Fruit fly (Drosophila melanogaster) whole organism, embryonic: ENCODE measurements around the gene Sec15.
A peak's percentile ranks its signal among the peaks of the same experiment; 100 is the strongest.

Experiments
- Abd-B ChIP-seq: fragments of 200-800 bp; sonication (Bioruptor generic); optimal IDR thresholded peaks from 2 replicates; lab custom pipeline; 2018; ENCODE audit warnings: missing biosample characterization, mild to moderate bottlenecking, missing genetic modification characterization, moderate library complexity
- Ada2b ChIP-seq: fragments of 200-800 bp; sonication (Bioruptor generic); IDR thresholded peaks from 2 replicates; pipeline ENCODE4 v1.3.6; 2022; ENCODE audit warnings: missing biosample characterization, missing genetic modification characterization
- Awh ChIP-seq: fragments of 200-800 bp; sonication (Bioruptor generic); IDR thresholded peaks from 2 replicates; pipeline ENCODE4, ENCODE4 v1.3.6; 2022; ENCODE audit warnings: missing biosample characterization, missing genetic modification characterization
- Bdp1 ChIP-seq: fragments of 200-800 bp; sonication (Bioruptor generic); optimal IDR thresholded peaks from 3 replicates; lab custom pipeline; 2016; ENCODE audit warnings: missing biosample characterization, missing genetic modification characterization
- CG10959 ChIP-seq: fragments of 200-800 bp; sonication (Bioruptor generic); IDR thresholded peaks from 2 replicates; pipeline ENCODE4 v1.3.6; 2022; ENCODE audit warnings: missing biosample characterization, missing genetic modification characterization
- CG11695 ChIP-seq: fragments of 200-800 bp; sonication (Bioruptor generic); IDR thresholded peaks from 3 replicates; pipeline ENCODE4 v1.3.6; 2022; ENCODE audit warnings: missing biosample characterization, missing genetic modification characterization
- CG12391 ChIP-seq: fragments of 200-800 bp; sonication (Bioruptor generic); optimal IDR thresholded peaks from 3 replicates; lab custom pipeline; 2018; ENCODE audit warnings: missing biosample characterization, mild to moderate bottlenecking, missing genetic modification characterization, moderate library complexity
- CG12769 ChIP-seq: fragments of 200-800 bp; sonication (Bioruptor generic); optimal IDR thresholded peaks from 2 replicates; lab custom pipeline; 2019; ENCODE audit warnings: missing biosample characterization, mild to moderate bottlenecking, missing genetic modification characterization, moderate library complexity
- CG15514 ChIP-seq: fragments of 200-800 bp; sonication (Bioruptor generic); optimal IDR thresholded peaks from 3 replicates; lab custom pipeline; 2017; ENCODE audit warnings: missing biosample characterization, missing genetic modification characterization, mild to moderate bottlenecking, moderate library complexity, missing genetic modification reagents
- CG15601 ChIP-seq: fragments of 200-800 bp; sonication (Bioruptor generic); optimal IDR thresholded peaks from 3 replicates; lab custom pipeline; 2019; ENCODE audit warnings: missing biosample characterization, mild to moderate bottlenecking, missing genetic modification characterization, moderate library complexity
- CG17912 ChIP-seq: fragments of 200-800 bp; sonication (Bioruptor generic); optimal IDR thresholded peaks from 2 replicates; lab custom pipeline; 2018; ENCODE audit warnings: missing biosample characterization, mild to moderate bottlenecking, missing genetic modification characterization
- CG18476 ChIP-seq: fragments of 200-800 bp; sonication (Bioruptor generic); optimal IDR thresholded peaks from 2 replicates; lab custom pipeline; 2016; ENCODE audit warnings: missing biosample characterization, mild to moderate bottlenecking, missing genetic modification characterization
- CG18619 ChIP-seq: fragments of 200-800 bp; sonication (Bioruptor generic); optimal IDR thresholded peaks from 3 replicates; lab custom pipeline; 2017; ENCODE audit warnings: missing biosample characterization, mild to moderate bottlenecking, missing genetic modification characterization
- CG2202 ChIP-seq: fragments of 200-800 bp; sonication (Bioruptor generic); optimal IDR thresholded peaks from 2 replicates; lab custom pipeline; 2018; ENCODE audit warnings: missing biosample characterization, mild to moderate bottlenecking, missing genetic modification characterization
- CG30431 ChIP-seq: fragments of 200-800 bp; sonication (Bioruptor generic); optimal IDR thresholded peaks from 2 replicates; lab custom pipeline; 2017; ENCODE audit warnings: missing biosample characterization, missing genetic modification characterization
- CG3163 ChIP-seq: fragments of 200-800 bp; sonication (Bioruptor generic); optimal IDR thresholded peaks from 3 replicates; lab custom pipeline; 2016; ENCODE audit warnings: missing biosample characterization, missing genetic modification characterization
- CG34422 ChIP-seq: fragments of 200-800 bp; sonication (Bioruptor generic); IDR thresholded peaks from 3 replicates; pipeline ENCODE4 v1.3.6; 2022; ENCODE audit warnings: missing biosample characterization, missing genetic modification characterization
- CG3726 ChIP-seq: fragments of 200-800 bp; sonication (Bioruptor generic); IDR thresholded peaks from 3 replicates; pipeline ENCODE4, ENCODE4 v1.3.6; 2022; ENCODE audit warnings: missing biosample characterization, missing genetic modification characterization
- CG4328 ChIP-seq: fragments of 200-800 bp; sonication (Bioruptor generic); optimal IDR thresholded peaks from 3 replicates; lab custom pipeline; 2017; ENCODE audit warnings: missing biosample characterization, missing genetic modification reagents, missing genetic modification characterization
- CG5953 ChIP-seq: fragments of 200-800 bp; sonication (Bioruptor generic); IDR thresholded peaks from 2 replicates; pipeline ENCODE4 v1.3.6; 2022; ENCODE audit warnings: missing biosample characterization, missing genetic modification characterization
- CG6175 ChIP-seq: fragments of 200-800 bp; sonication (Bioruptor generic); IDR thresholded peaks from 3 replicates; pipeline ENCODE4 v1.3.6; 2022; ENCODE audit warnings: missing biosample characterization, missing genetic modification characterization
- CG7372 ChIP-seq: fragments of 200-800 bp; sonication (Bioruptor generic); IDR thresholded peaks from 2 replicates; pipeline ENCODE4 v1.3.6; 2022; ENCODE audit warnings: missing biosample characterization, missing genetic modification characterization
- CG9876 ChIP-seq: fragments of 200-800 bp; sonication (Bioruptor generic); optimal IDR thresholded peaks from 2 replicates; lab custom pipeline; 2016; ENCODE audit warnings: missing biosample characterization, missing genetic modification characterization
- CHES-1-like ChIP-seq: fragments of 200-800 bp; sonication (Bioruptor generic); optimal IDR thresholded peaks from 2 replicates; lab custom pipeline; 2016; ENCODE audit warnings: missing biosample characterization, missing genetic modification characterization
- CkIIα-i1 ChIP-seq: fragments of 200-800 bp; sonication (Bioruptor generic); IDR thresholded peaks from 2 replicates; pipeline ENCODE4 v1.3.6; 2022; ENCODE audit warnings: missing biosample characterization, missing genetic modification characterization
- Dll ChIP-seq: fragments of 200-800 bp; sonication (Bioruptor generic); IDR thresholded peaks from 4 replicates; pipeline ENCODE4 v1.3.6; 2022; ENCODE audit warnings: missing biosample characterization, missing genetic modification characterization; ENCODE audit not compliant: partially characterized antibody
- Dref ChIP-seq: fragments of 200-800 bp; sonication (Bioruptor generic); IDR thresholded peaks from 2 replicates; pipeline ENCODE4 v1.3.6; 2022; ENCODE audit warnings: missing biosample characterization, missing genetic modification characterization
- Drgx ChIP-seq: fragments of 200-800 bp; sonication (Bioruptor generic); IDR thresholded peaks from 2 replicates; pipeline ENCODE4 v1.3.6; 2022; ENCODE audit warnings: missing biosample characterization, missing genetic modification characterization
- ERR ChIP-seq: fragments of 200-800 bp; sonication (Bioruptor generic); optimal IDR thresholded peaks from 2 replicates; lab custom pipeline; 2016; ENCODE audit warnings: missing biosample characterization, missing genetic modification characterization
- Fer2 ChIP-seq: fragments of 200-800 bp; sonication (Bioruptor generic); optimal IDR thresholded peaks from 2 replicates; lab custom pipeline; 2018; ENCODE audit warnings: missing biosample characterization, mild to moderate bottlenecking, missing genetic modification characterization, moderate library complexity
- Ptx1 ChIP-seq: fragments of 200-800 bp; sonication (Bioruptor generic); IDR thresholded peaks from 2 replicates; pipeline ENCODE4 v1.3.6; 2022; ENCODE audit warnings: missing biosample characterization, missing genetic modification characterization
- Trl ChIP-seq, 3 experiments: fragments of >200 bp in 2 of 3; fragments of 200-800 bp in 1 of 3; sonication (Bioruptor generic) in 1 of 3; optimal IDR thresholded peaks; 2 replicates in 1 of 3; 3 replicates in 2 of 3; lab custom pipeline; 2016 to 2017; ENCODE audit warnings: missing biosample characterization in 1 of 3, missing genetic modification characterization in 1 of 3
- ac ChIP-seq: fragments of 200-800 bp; sonication (Bioruptor generic); optimal IDR thresholded peaks from 3 replicates; lab custom pipeline; 2017; ENCODE audit warnings: missing biosample characterization, mild to moderate bottlenecking, missing genetic modification characterization
- ap ChIP-seq: fragments of 200-800 bp; sonication (Bioruptor generic); IDR thresholded peaks from 2 replicates; pipeline ENCODE4 v1.3.6; 2022; ENCODE audit warnings: missing biosample characterization, missing genetic modification characterization
- ase ChIP-seq: fragments of 200-800 bp; sonication (Bioruptor generic); IDR thresholded peaks from 3 replicates; pipeline ENCODE4 v1.3.6; 2022; ENCODE audit warnings: missing biosample characterization, missing genetic modification characterization
- bsh ChIP-seq, 2 experiments: fragments of 200-800 bp; sonication (Bioruptor generic); optimal IDR thresholded peaks; 2 replicates each; lab custom pipeline; 2017 to 2018; ENCODE audit warnings: mild to moderate bottlenecking in 2 of 2, missing biosample characterization in 2 of 2, missing genetic modification characterization in 2 of 2, moderate library complexity in 1 of 2
- ci ChIP-seq: fragments of 200-800 bp; sonication (Bioruptor generic); IDR thresholded peaks from 3 replicates; pipeline ENCODE4 v1.3.6; 2022; ENCODE audit warnings: missing biosample characterization, missing genetic modification characterization
- crc ChIP-seq: fragments of 200-800 bp; sonication (Bioruptor generic); optimal IDR thresholded peaks from 2 replicates; lab custom pipeline; 2016; ENCODE audit warnings: missing biosample characterization, missing genetic modification characterization
- croc ChIP-seq: fragments of 200-800 bp; sonication (Bioruptor generic); conservative IDR thresholded peaks from 3 replicates; pipeline ENCODE4 v1.3.6; 2022; ENCODE audit warnings: missing biosample characterization, missing genetic modification characterization
- dpn ChIP-seq, 2 experiments: fragments of 200-800 bp; sonication (Bioruptor generic); optimal IDR thresholded peaks; 3 replicates each; lab custom pipeline; 2016; ENCODE audit warnings: missing biosample characterization in 2 of 2, missing genetic modification characterization in 2 of 2
- fd64A ChIP-seq: fragments of 200-800 bp; sonication (Bioruptor generic); optimal IDR thresholded peaks from 3 replicates; lab custom pipeline; 2018; ENCODE audit warnings: missing biosample characterization, mild to moderate bottlenecking, missing genetic modification characterization
- lbe ChIP-seq: fragments of 200-800 bp; sonication (Bioruptor generic); optimal IDR thresholded peaks from 2 replicates; lab custom pipeline; 2016; ENCODE audit warnings: missing biosample characterization, mild to moderate bottlenecking, missing genetic modification characterization
- org-1 ChIP-seq: fragments of 200-800 bp; sonication (Bioruptor generic); optimal IDR thresholded peaks from 2 replicates; lab custom pipeline; 2017; ENCODE audit warnings: missing biosample characterization, missing genetic modification characterization
- otp ChIP-seq: fragments of 200-800 bp; sonication (Bioruptor generic); IDR thresholded peaks from 3 replicates; pipeline ENCODE4, ENCODE4 v1.3.6; 2022; ENCODE audit warnings: missing biosample characterization, missing genetic modification characterization
- sisA ChIP-seq: fragments of 200-800 bp; sonication (Bioruptor generic); IDR thresholded peaks from 2 replicates; pipeline ENCODE4 v1.3.6; 2022; ENCODE audit warnings: missing biosample characterization, missing genetic modification characterization
- sob ChIP-seq: fragments of 200-800 bp; sonication (Bioruptor generic); IDR thresholded peaks from 2 replicates; pipeline ENCODE4 v1.3.6; 2022; ENCODE audit warnings: missing biosample characterization, missing genetic modification characterization
- sr ChIP-seq: fragments of 200-800 bp; sonication (Bioruptor generic); IDR thresholded peaks from 3 replicates; pipeline ENCODE4 v1.3.6; 2022; ENCODE audit warnings: missing biosample characterization, missing genetic modification characterization
- tup ChIP-seq: fragments of 200-800 bp; sonication (Bioruptor generic); optimal IDR thresholded peaks from 2 replicates; lab custom pipeline; 2016; ENCODE audit warnings: missing biosample characterization, mild to moderate bottlenecking, missing genetic modification characterization, moderate library complexity
- vnd ChIP-seq: fragments of 200-800 bp; sonication (Bioruptor generic); IDR thresholded peaks from 3 replicates; pipeline ENCODE4 v1.3.6; 2022; ENCODE audit warnings: missing biosample characterization, missing genetic modification characterization; ENCODE audit not compliant: partially characterized antibody
- wor ChIP-seq: fragments of 200-800 bp; sonication (Bioruptor generic); IDR thresholded peaks from 2 replicates; pipeline ENCODE4 v1.3.6; 2022; ENCODE audit warnings: missing biosample characterization, missing genetic modification characterization
- yki ChIP-seq: fragments of >200 bp; optimal IDR thresholded peaks from 3 replicates; lab custom pipeline; 2018
- zen ChIP-seq: fragments of 200-800 bp; sonication (Bioruptor generic); optimal IDR thresholded peaks from 3 replicates; lab custom pipeline; 2018; ENCODE audit warnings: missing biosample characterization, mild to moderate bottlenecking, missing genetic modification characterization, moderate library complexity

The Sec15 gene

dm6 chr3R:21154130-21154529 lies 46.4 kb upstream of the Sec15 start (continued):
- no peak for TF ChIP-seq ase (GFP tag; lab: Robert Waterston, UW)
- TF ChIP-seq otp: no peak
- no peak for TF ChIP-seq Ada2b
- no peak for TF ChIP-seq wor
- no peak for TF ChIP-seq sisA (GFP tag; lab: Robert Waterston, UW)
- TF ChIP-seq CG34422 (GFP tag; lab: Robert Waterston, UW): no peak
- TF ChIP-seq CG15601 (tag; lab: Kevin White, UChicago): peak; percentile 57
- no peak for TF ChIP-seq CG2202 (tag; lab: Kevin White, UChicago)
- TF ChIP-seq CHES-1-like (GFP tag; lab: Kevin White, UChicago): no peak
- no peak for TF ChIP-seq CG11695
- TF ChIP-seq Dref (GFP tag; lab: Robert Waterston, UW): no peak
- no peak for TF ChIP-seq Bdp1 (GFP tag; lab: Kevin White, UChicago)
- no peak for TF ChIP-seq zen (tag; lab: Kevin White, UChicago)
- no peak for TF ChIP-seq dpn (GFP tag; optimal IDR thresholded peaks at IDR 0.05; lab: Kevin White, UChicago)
- TF ChIP-seq CG18619: no peak
- no peak for TF ChIP-seq CG9876 (GFP tag; lab: Kevin White, UChicago)
- no peak for TF ChIP-seq croc (GFP tag; lab: Robert Waterston, UW)
- no peak for TF ChIP-seq sob
- TF ChIP-seq CG5953 (GFP tag; lab: Robert Waterston, UW): no peak
- TF ChIP-seq CG4328 (GFP tag; lab: Kevin White, UChicago): no peak
- 0 out of 3 replicates have a peak, but pooled peaks have one; percentile 7 for TF ChIP-seq CG6175 (GFP tag; lab: Robert Waterston, UW)
- peak; percentile 75 for TF ChIP-seq CG7372 (GFP tag; lab: Robert Waterston, UW)
- TF ChIP-seq Awh (GFP tag; lab: Robert Waterston, UW): no peak
- TF ChIP-seq CG17912 (GFP tag; lab: Kevin White, UChicago): no peak
- 0 out of 3 replicates have a peak, but pooled peaks have one; percentile 24 for TF ChIP-seq ci (GFP tag; lab: Robert Waterston, UW)
- no peak for TF ChIP-seq vnd
- TF ChIP-seq fd64A (GFP tag; lab: Kevin White, UChicago): no peak
- no peak for TF ChIP-seq CG30431 (GFP tag; lab: Kevin White, UChicago)

dm6 chr3R:21152856-21153278 lies 45.1 kb upstream of the Sec15 start:
- TF ChIP-seq CG15514 (GFP tag; lab: Kevin White, UChicago) (no peak), bsh (GFP tag; optimal IDR thresholded peaks at IDR 0.05; lab: Kevin White, UChicago) (peak in 1 of 2 experiments; percentile 96), Abd-B (GFP tag; lab: Kevin White, UChicago) (no peak), ac (GFP tag; lab: Kevin White, UChicago) (no peak), yki (peak; percentile 51), ERR (GFP tag; lab: Kevin White, UChicago) (no peak), CG12769 (tag; lab: Kevin White, UChicago) (no peak), sr (GFP tag; lab: Robert Waterston, UW) (no peak), CG12391 (tag; lab: Kevin White, UChicago) (no peak), CG10959 (no peak), Fer2 (tag; lab: Kevin White, UChicago) (no peak), org-1 (GFP tag; lab: Kevin White, UChicago) (no peak), tup (GFP tag; lab: Kevin White, UChicago) (no peak), Dll (GFP tag; lab: Robert Waterston, UW) (peak; percentile 38; the same call in 1 of the 4 replicates), Ptx1 (GFP tag; lab: Robert Waterston, UW) (no peak), Trl (optimal IDR thresholded peaks at IDR 0.05; lab: Kevin White, UChicago) (peak; percentile 73 to 79), Trl (GFP tag; optimal IDR thresholded peaks at IDR 0.05; lab: Kevin White, UChicago) (no peak), Drgx (GFP tag; lab: Robert Waterston, UW) (peak; percentile 89), CG3163 (GFP tag; lab: Kevin White, UChicago) (peak; percentile 85), CkIIα-i1 (GFP tag; lab: Robert Waterston, UW) (no peak), CG3726 (no peak), ap (GFP tag; lab: Robert Waterston, UW) (no peak), lbe (peak; percentile 72), CG17912 (GFP tag; lab: Kevin White, UChicago) (no peak), CG18476 (GFP tag; lab: Kevin White, UChicago) (no peak), crc (GFP tag; lab: Kevin White, UChicago) (no peak)
